Worm (Caenorhabditis elegans) whole organism, L1 larva: ENCODE data around the gene F49H12.7.

Source experiments
- ceh-82 ChIP-seq, 3 experiments: fragments of 150-350 bp in 1 of 3; sonication (generic microtip) in 2 of 3; optimal IDR thresholded peaks; 2 replicates each; lab custom pipeline; 2014 to 2017; ENCODE audit warnings: missing biosample characterization in 3 of 3, missing genetic modification characterization in 3 of 3
- hlh-17 ChIP-seq: fragments of 200-800 bp; sonication (Bioruptor generic); optimal IDR thresholded peaks from 2 replicates; lab custom pipeline; 2018; ENCODE audit warnings: missing genetic modification characterization, mild to moderate bottlenecking, missing compliant biosample characterization, moderate library complexity, borderline replicate concordance
- pqm-1 ChIP-seq: sonication (generic microtip); optimal IDR thresholded peaks from 3 replicates; lab custom pipeline; 2017; ENCODE audit warnings: missing biosample characterization, missing genetic modification characterization
- unc-86 ChIP-seq: sonication (generic microtip); optimal IDR thresholded peaks from 2 replicates; lab custom pipeline; 2016; ENCODE audit warnings: missing genetic modification characterization, missing compliant biosample characterization

ce11 chrX:2075169-2075568 is 10.3 kb downstream of the F49H12.7 start:
- TF ChIP-seq ceh-82 (tag; optimal IDR thresholded peaks at IDR 0.05; lab: Kevin White, UChicago): no peak
- TF ChIP-seq pqm-1 (tag; lab: Kevin White, UChicago): no peak
- TF ChIP-seq hlh-17: no peak
- no peak for TF ChIP-seq unc-86 (tag; lab: Kevin White, UChicago)
